Worm (Caenorhabditis elegans): ENCODE measurements around the gene pcdr-1.

pcdr-1 gene

ce11 chrX:15707366-15707892 is 40.9 kb downstream of the pcdr-1 start (continued):
- no peak for TF ChIP-seq madf-8 (GFP tag; conservative IDR thresholded peaks at IDR 0.05)
- peak in 1 of 3 experiments; percentile 40 for TF ChIP-seq lin-35 (GFP tag; optimal IDR thresholded peaks at IDR 0.05)
- TF ChIP-seq F22D6.2 (tag; optimal IDR thresholded peaks at IDR 0.05), result no peak
- TF ChIP-seq nfya-1 (tag; optimal IDR thresholded peaks at IDR 0.05; ENCODE audit: borderline replicate concordance, insufficient read depth), result no peak
- TF ChIP-seq snpc-1.1 (tag; optimal IDR thresholded peaks at IDR 0.05; ENCODE audit: insufficient read depth), result no peak
- TF ChIP-seq ztf-22 (GFP tag; optimal IDR thresholded peaks at IDR 0.05), result no peak
- TF ChIP-seq unc-130 (GFP tag; optimal IDR thresholded peaks at IDR 0.05), result no peak
- TF ChIP-seq nhr-80 (tag; optimal IDR thresholded peaks at IDR 0.05), result peak; percentile 73
- peak; percentile 4 for TF ChIP-seq repo-1 (tag; optimal IDR thresholded peaks at IDR 0.05)
- TF ChIP-seq ztf-6 (GFP tag; IDR thresholded peaks at IDR 0.05), result peak; percentile 76; the same call in 1 of the 2 replicates
- TF ChIP-seq zfh-2 (GFP tag; conservative IDR thresholded peaks at IDR 0.05), result peak; percentile 100
- 0 out of 2 replicates have a peak, but pooled peaks have one; percentile 83 for TF ChIP-seq let-526 (GFP tag; IDR thresholded peaks at IDR 0.05)
- no peak for TF ChIP-seq ets-4 (GFP tag; optimal IDR thresholded peaks at IDR 0.05)
- TF ChIP-seq sdz-38 (tag; optimal IDR thresholded peaks at IDR 0.05), result no peak
- TF ChIP-seq somi-1 (GFP tag; optimal IDR thresholded peaks at IDR 0.05), result peak; percentile 90
- no peak for TF ChIP-seq cebp-1 (GFP tag; IDR thresholded peaks at IDR 0.05)
- TF ChIP-seq cebp-1 (tag; optimal IDR thresholded peaks at IDR 0.05), result peak; percentile 87
- no peak for TF ChIP-seq hrde-1 (tag; optimal IDR thresholded peaks at IDR 0.05; ENCODE audit: borderline replicate concordance)
- no peak for TF ChIP-seq lsl-1 (GFP tag; optimal IDR thresholded peaks at IDR 0.05)
- peak; percentile 4 for TF ChIP-seq nhr-90 (tag; optimal IDR thresholded peaks at IDR 0.05)
- TF ChIP-seq die-1 (tag; optimal IDR thresholded peaks at IDR 0.05), result peak; percentile 14
- peak; percentile 29 for TF ChIP-seq ZK185.1 (tag; optimal IDR thresholded peaks at IDR 0.05; ENCODE audit: poor library complexity, severe bottlenecking)
- no peak for TF ChIP-seq snpc-3.4 (tag; optimal IDR thresholded peaks at IDR 0.05)
- TF ChIP-seq lin-54 (GFP tag; optimal IDR thresholded peaks at IDR 0.05), result peak; percentile 4
- TF ChIP-seq pbrm-1 (GFP tag; IDR thresholded peaks at IDR 0.05), result 0 out of 2 replicates have a peak, but pooled peaks have one; percentile 30
- no peak for TF ChIP-seq F10E7.11 (tag; optimal IDR thresholded peaks at IDR 0.05)
- no peak for TF ChIP-seq egl-18 (GFP tag; IDR thresholded peaks at IDR 0.05)
- no peak for TF ChIP-seq ztf-28 (GFP tag; IDR thresholded peaks at IDR 0.05)
- peak; percentile 93 for TF ChIP-seq K12H6.12 (tag; optimal IDR thresholded peaks at IDR 0.05)
- no peak for TF ChIP-seq hmg-20 (GFP tag; IDR thresholded peaks at IDR 0.05)
- TF ChIP-seq rpc-1 (optimal IDR thresholded peaks at IDR 0.05), result no peak
- TF ChIP-seq rpc-1 (tag; optimal IDR thresholded peaks at IDR 0.05), result no peak
- TF ChIP-seq madf-3 (GFP tag; IDR thresholded peaks at IDR 0.05), result 0 out of 2 replicates have a peak, but pooled peaks have one; percentile 51
- 0 out of 2 replicates have a peak, but pooled peaks have one; percentile 50 for TF ChIP-seq Y56A3A.18 (GFP tag; IDR thresholded peaks at IDR 0.05)
- peak; percentile 60; the same call in 1 of the 2 replicates for TF ChIP-seq lin-26 (GFP tag; IDR thresholded peaks at IDR 0.05)
- TF ChIP-seq F39B2.1 (GFP tag; IDR thresholded peaks at IDR 0.05), result no peak
- no peak for TF ChIP-seq snpc-1.3 (tag; optimal IDR thresholded peaks at IDR 0.05; ENCODE audit: insufficient read depth)

- TF ChIP-seq snpc-1.3 (tag; optimal IDR thresholded peaks at IDR 0.05; ENCODE audit: insufficient read depth) (no peak), lsy-27 (tag; optimal IDR thresholded peaks at IDR 0.05; ENCODE audit: borderline replicate concordance, insufficient read depth) (no peak)
These were observed 41.4 kb downstream of the pcdr-1 start, which contains the start of gene nhr-48 for ce11 chrX:15707913-15708312. TSS of gene nhr-48 (plus strand) at chrX:15708213.
